Fruit fly (Drosophila melanogaster): ENCODE data around the gene CG3526.

The CG3526 gene

dm6 chrX:2890468-2890867 lies at the start of gene CG3526:
TSS of gene CG3526 (plus strand) at chrX:2890768.
- TF ChIP-seq Myc (optimal IDR thresholded peaks at IDR 0.05), result no peak
- TF ChIP-seq h (optimal IDR thresholded peaks at IDR 0.05), result no peak
- no peak for TF ChIP-seq psq (optimal IDR thresholded peaks at IDR 0.05)
- no peak for TF ChIP-seq ttk (optimal IDR thresholded peaks at IDR 0.05)
- no peak for TF ChIP-seq insv (optimal IDR thresholded peaks at IDR 0.05)
- TF ChIP-seq Sin3A (optimal IDR thresholded peaks at IDR 0.05), result no peak

- TF ChIP-seq insv (optimal IDR thresholded peaks at IDR 0.05) (no peak), Myc (optimal IDR thresholded peaks at IDR 0.05) (no peak), Sin3A (optimal IDR thresholded peaks at IDR 0.05) (no peak), ttk (optimal IDR thresholded peaks at IDR 0.05) (no peak), psq (optimal IDR thresholded peaks at IDR 0.05) (no peak), h (optimal IDR thresholded peaks at IDR 0.05) (no peak)
Measured at dm6 chrX:2860955-2861354, 29.6 kb upstream of the CG3526 start.

- TF ChIP-seq psq (optimal IDR thresholded peaks at IDR 0.05) (no peak), insv (optimal IDR thresholded peaks at IDR 0.05) (no peak), ttk (optimal IDR thresholded peaks at IDR 0.05) (no peak), h (optimal IDR thresholded peaks at IDR 0.05) (no peak), Sin3A (optimal IDR thresholded peaks at IDR 0.05) (no peak), Myc (optimal IDR thresholded peaks at IDR 0.05) (no peak)
Measured at dm6 chrX:2869430-2869829, 21.1 kb upstream of the CG3526 start.

dm6 chrX:2872753-2873152 lies 17.8 kb upstream of the CG3526 start, which contains the start of gene CG14416:
TSS of gene CG14416 (minus strand) at chrX:2872853.
- TF ChIP-seq Sin3A (optimal IDR thresholded peaks at IDR 0.05) (no peak), Myc (optimal IDR thresholded peaks at IDR 0.05) (no peak), ttk (optimal IDR thresholded peaks at IDR 0.05) (no peak), h (optimal IDR thresholded peaks at IDR 0.05) (no peak)

dm6 chrX:2876433-2876832 lies 14.1 kb upstream of the CG3526 start, which contains the start of gene CG14417:
TSS of gene CG14417 (minus strand) at chrX:2876533.
- TF ChIP-seq psq (optimal IDR thresholded peaks at IDR 0.05) (no peak), Myc (optimal IDR thresholded peaks at IDR 0.05) (no peak), h (optimal IDR thresholded peaks at IDR 0.05) (no peak), insv (optimal IDR thresholded peaks at IDR 0.05) (no peak)

- no peak for TF ChIP-seq ttk (optimal IDR thresholded peaks at IDR 0.05)
- TF ChIP-seq insv (optimal IDR thresholded peaks at IDR 0.05), result no peak
- TF ChIP-seq Sin3A (optimal IDR thresholded peaks at IDR 0.05), result no peak
- no peak for TF ChIP-seq h (optimal IDR thresholded peaks at IDR 0.05)
- no peak for TF ChIP-seq Myc (optimal IDR thresholded peaks at IDR 0.05)
- TF ChIP-seq psq (optimal IDR thresholded peaks at IDR 0.05), result no peak
Measured at dm6 chrX:2877070-2877469, 13.5 kb upstream of the CG3526 start.

- no peak for TF ChIP-seq h (optimal IDR thresholded peaks at IDR 0.05)
- no peak for TF ChIP-seq Myc (optimal IDR thresholded peaks at IDR 0.05)
- TF ChIP-seq ttk (optimal IDR thresholded peaks at IDR 0.05), result no peak
- TF ChIP-seq insv (optimal IDR thresholded peaks at IDR 0.05), result no peak
- TF ChIP-seq psq (optimal IDR thresholded peaks at IDR 0.05), result no peak
- TF ChIP-seq Sin3A (optimal IDR thresholded peaks at IDR 0.05), result no peak
Measured at dm6 chrX:2880660-2881059, 9.9 kb upstream of the CG3526 start.

- TF ChIP-seq psq (optimal IDR thresholded peaks at IDR 0.05), result no peak
- no peak for TF ChIP-seq Myc (optimal IDR thresholded peaks at IDR 0.05)
Measured at dm6 chrX:2882516-2882915, 8.1 kb upstream of the CG3526 start.

- TF ChIP-seq Myc (optimal IDR thresholded peaks at IDR 0.05) (no peak), Sin3A (optimal IDR thresholded peaks at IDR 0.05) (no peak), ttk (optimal IDR thresholded peaks at IDR 0.05) (no peak), h (optimal IDR thresholded peaks at IDR 0.05) (no peak), insv (optimal IDR thresholded peaks at IDR 0.05) (no peak), psq (optimal IDR thresholded peaks at IDR 0.05) (no peak)
Measured at dm6 chrX:2883561-2883960, 7.0 kb upstream of the CG3526 start, which contains the start of gene CG14418. TSS of gene CG14418 (minus strand) at chrX:2883661.

dm6 chrX:2885814-2886213 lies 4.8 kb upstream of the CG3526 start, which contains the start of gene CG14419:
TSS of gene CG14419 (minus strand) at chrX:2885914.
- TF ChIP-seq Myc (optimal IDR thresholded peaks at IDR 0.05) (no peak), Sin3A (optimal IDR thresholded peaks at IDR 0.05) (no peak), insv (optimal IDR thresholded peaks at IDR 0.05) (no peak), h (optimal IDR thresholded peaks at IDR 0.05) (no peak), psq (optimal IDR thresholded peaks at IDR 0.05) (no peak), ttk (optimal IDR thresholded peaks at IDR 0.05) (no peak)

- TF ChIP-seq Myc (optimal IDR thresholded peaks at IDR 0.05), result no peak
- TF ChIP-seq psq (optimal IDR thresholded peaks at IDR 0.05), result no peak
- TF ChIP-seq Sin3A (optimal IDR thresholded peaks at IDR 0.05), result no peak
- TF ChIP-seq h (optimal IDR thresholded peaks at IDR 0.05), result no peak
- no peak for TF ChIP-seq insv (optimal IDR thresholded peaks at IDR 0.05)
- no peak for TF ChIP-seq ttk (optimal IDR thresholded peaks at IDR 0.05)
Measured at dm6 chrX:2888211-2888610, 2.4 kb upstream of the CG3526 start.

- TF ChIP-seq Sin3A (optimal IDR thresholded peaks at IDR 0.05) (no peak), insv (optimal IDR thresholded peaks at IDR 0.05) (no peak), psq (optimal IDR thresholded peaks at IDR 0.05) (no peak), Myc (optimal IDR thresholded peaks at IDR 0.05) (no peak), h (optimal IDR thresholded peaks at IDR 0.05) (no peak), ttk (optimal IDR thresholded peaks at IDR 0.05) (no peak)
Measured at dm6 chrX:2907105-2907694, 16.6 kb downstream of the CG3526 start.

- no peak for TF ChIP-seq psq (optimal IDR thresholded peaks at IDR 0.05)
Measured at dm6 chrX:2912581-2912980, 22.0 kb downstream of the CG3526 start.
